Fruit fly (Drosophila melanogaster) whole organism, embryonic: ENCODE results near the gene DIP-alpha.

Experiments used
- Atf-2 ChIP-seq: fragments of 200-800 bp; sonication (Bioruptor generic); optimal IDR thresholded peaks from 2 replicates; lab custom pipeline; 2016; ENCODE audit warnings: missing biosample characterization, missing genetic modification characterization
- CG12104 ChIP-seq: fragments of 200-800 bp; sonication (Bioruptor generic); optimal IDR thresholded peaks from 3 replicates; lab custom pipeline; 2016; ENCODE audit warnings: missing biosample characterization, missing genetic modification characterization
- CG4404 ChIP-seq: fragments of 200-800 bp; sonication (Bioruptor generic); IDR thresholded peaks from 2 replicates; pipeline ENCODE4 v1.3.6; 2022; ENCODE audit warnings: missing biosample characterization, missing genetic modification characterization
- NK7.1 ChIP-seq: fragments of 200-800 bp; sonication (Bioruptor generic); optimal IDR thresholded peaks from 3 replicates; lab custom pipeline; 2016; ENCODE audit warnings: missing biosample characterization, missing genetic modification characterization
- dmrt11E ChIP-seq: fragments of 200-800 bp; sonication (Bioruptor generic); optimal IDR thresholded peaks from 3 replicates; lab custom pipeline; 2018; ENCODE audit warnings: missing biosample characterization, mild to moderate bottlenecking, missing genetic modification characterization, moderate library complexity
- her ChIP-seq: fragments of 200-800 bp; sonication (Bioruptor generic); optimal IDR thresholded peaks from 2 replicates; lab custom pipeline; 2016; ENCODE audit warnings: missing biosample characterization, missing genetic modification characterization
- org-1 ChIP-seq: fragments of 200-800 bp; sonication (Bioruptor generic); optimal IDR thresholded peaks from 2 replicates; lab custom pipeline; 2017; ENCODE audit warnings: missing biosample characterization, missing genetic modification characterization
- p53 ChIP-seq: fragments of 200-800 bp; sonication (Bioruptor generic); optimal IDR thresholded peaks from 2 replicates; lab custom pipeline; 2016; ENCODE audit warnings: missing biosample characterization, missing genetic modification characterization
- pzg ChIP-seq: fragments of 200-800 bp; sonication (Bioruptor generic); optimal IDR thresholded peaks from 3 replicates; lab custom pipeline; 2018; ENCODE audit warnings: missing biosample characterization, mild to moderate bottlenecking, missing genetic modification characterization, moderate library complexity
- salm ChIP-seq: fragments of 200-800 bp; sonication (Bioruptor generic); optimal IDR thresholded peaks from 2 replicates; lab custom pipeline; 2018; ENCODE audit warnings: missing biosample characterization, mild to moderate bottlenecking, missing genetic modification characterization
- tap ChIP-seq: fragments of 200-800 bp; optimal IDR thresholded peaks from 3 replicates; lab custom pipeline; 2019; ENCODE audit warnings: missing biosample characterization, mild to moderate bottlenecking, missing genetic modification characterization, moderate library complexity

DNA sequence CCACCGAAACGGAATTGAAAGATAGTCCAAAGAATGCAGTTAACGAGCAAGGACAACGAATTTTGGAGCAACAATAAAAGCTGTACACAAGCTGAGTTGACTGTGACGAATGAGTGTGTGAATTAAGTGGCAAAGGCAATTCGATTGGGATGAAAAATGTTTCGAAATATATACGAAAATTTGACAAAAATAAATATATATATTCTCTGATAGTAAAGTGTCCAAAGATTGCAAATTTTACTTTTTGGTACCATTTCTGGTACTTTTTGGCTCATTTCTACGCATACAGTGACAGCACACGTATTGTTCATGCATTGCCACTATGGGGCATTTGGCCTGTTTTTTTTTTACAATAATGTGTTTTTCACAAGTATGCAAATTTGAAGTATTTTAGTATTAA lies 107.5 kb downstream of the DIP-alpha start, which contains the start of gene CG16781:
- no peak for TF ChIP-seq tap (tag; lab: Kevin White, UChicago)
- TF ChIP-seq p53 (GFP tag; lab: Kevin White, UChicago) = no peak
- no peak for TF ChIP-seq CG12104 (GFP tag; lab: Kevin White, UChicago)
- TF ChIP-seq NK7.1 (GFP tag; lab: Kevin White, UChicago) = no peak
- no peak for TF ChIP-seq CG4404
- no peak for TF ChIP-seq org-1 (GFP tag; lab: Kevin White, UChicago)
- TF ChIP-seq pzg (GFP tag; lab: Kevin White, UChicago) = no peak
- TF ChIP-seq dmrt11E (tag; lab: Kevin White, UChicago) = no peak
- TF ChIP-seq salm (tag; lab: Kevin White, UChicago) = no peak
- no peak for TF ChIP-seq Atf-2 (GFP tag; lab: Kevin White, UChicago)
- no peak for TF ChIP-seq her (GFP tag; lab: Kevin White, UChicago)
